Worm (Caenorhabditis elegans): ENCODE results near the gene txt-6.
A peak's percentile ranks its signal among the peaks of the same experiment; 100 is the strongest.
"Not testable (repeated sequence)": the region's sequence is repeated elsewhere in the genome, so short reads cannot be mapped to it uniquely, and the experiment has no call there.

Gene txt-6

ce11 chrV:4628517-4628930, 21.8 kb upstream of the txt-6 start, which contains the start of gene pmt-2:
TSS of gene pmt-2 (plus strand) at chrV:4628580.
- TF ChIP-seq W03F9.2 (tag; optimal IDR thresholded peaks at IDR 0.05) (no peak), him-1 (tag; optimal IDR thresholded peaks at IDR 0.05) (no peak), dao-5 (tag; optimal IDR thresholded peaks at IDR 0.05) (no peak)

ce11 chrV:4626344-4626743, 19.6 kb upstream of the txt-6 start:
- no peak for TF ChIP-seq dao-5 (tag; optimal IDR thresholded peaks at IDR 0.05)
- TF ChIP-seq W03F9.2 (tag; optimal IDR thresholded peaks at IDR 0.05) = no peak
- no peak for TF ChIP-seq him-1 (tag; optimal IDR thresholded peaks at IDR 0.05)

- TF ChIP-seq dao-5 (tag; optimal IDR thresholded peaks at IDR 0.05) (no peak), W03F9.2 (tag; optimal IDR thresholded peaks at IDR 0.05) (no peak), him-1 (tag; optimal IDR thresholded peaks at IDR 0.05) (no peak)
Measured at ce11 chrV:4624717-4625116, 18.0 kb upstream of the txt-6 start.

ce11 chrV:4623535-4623934, 16.8 kb upstream of the txt-6 start:
- no peak for TF ChIP-seq dao-5 (tag; optimal IDR thresholded peaks at IDR 0.05)
- TF ChIP-seq him-1 (tag; optimal IDR thresholded peaks at IDR 0.05) = no peak
- TF ChIP-seq W03F9.2 (tag; optimal IDR thresholded peaks at IDR 0.05) = no peak

ce11 chrV:4617260-4617659, 10.5 kb upstream of the txt-6 start, which contains the start of gene sumv-2:
TSS of gene sumv-2 (plus strand) at chrV:4617560.
- TF ChIP-seq dao-5 (tag; optimal IDR thresholded peaks at IDR 0.05) (no peak), him-1 (tag; optimal IDR thresholded peaks at IDR 0.05) (no peak), W03F9.2 (tag; optimal IDR thresholded peaks at IDR 0.05) (no peak)

ce11 chrV:4615802-4616201, 9.1 kb upstream of the txt-6 start, which contains the start of the genes Y61A9LA.10 and F54D11.4:
TSS of gene Y61A9LA.10 (minus strand) at chrV:4615817.
TSS of gene F54D11.4 (plus strand) at chrV:4616151.
- no peak for TF ChIP-seq him-1 (tag; optimal IDR thresholded peaks at IDR 0.05)
- TF ChIP-seq W03F9.2 (tag; optimal IDR thresholded peaks at IDR 0.05) = peak; percentile 88

- TF ChIP-seq him-1 (tag; optimal IDR thresholded peaks at IDR 0.05) (no peak), dao-5 (tag; optimal IDR thresholded peaks at IDR 0.05) (no peak), W03F9.2 (tag; optimal IDR thresholded peaks at IDR 0.05) (no peak)
Measured at ce11 chrV:4599225-4599624, 7.5 kb downstream of the txt-6 start.

- TF ChIP-seq him-1 (tag; optimal IDR thresholded peaks at IDR 0.05) (no peak), W03F9.2 (tag; optimal IDR thresholded peaks at IDR 0.05) (no peak), dao-5 (tag; optimal IDR thresholded peaks at IDR 0.05) (no peak)
Measured at ce11 chrV:4598489-4598888, 8.2 kb downstream of the txt-6 start.

ce11 chrV:4590791-4591190, 15.9 kb downstream of the txt-6 start:
- no peak for TF ChIP-seq him-1 (tag; optimal IDR thresholded peaks at IDR 0.05)
- TF ChIP-seq W03F9.2 (tag; optimal IDR thresholded peaks at IDR 0.05) = no peak
- no peak for TF ChIP-seq dao-5 (tag; optimal IDR thresholded peaks at IDR 0.05)

- TF ChIP-seq dao-5 (tag; optimal IDR thresholded peaks at IDR 0.05) = no peak
- TF ChIP-seq W03F9.2 (tag; optimal IDR thresholded peaks at IDR 0.05) = no peak
- no peak for TF ChIP-seq him-1 (tag; optimal IDR thresholded peaks at IDR 0.05)
Measured at ce11 chrV:4585009-4585408, 21.7 kb downstream of the txt-6 start, which contains the start of gene Y61A9LA.1. TSS of gene Y61A9LA.1 (plus strand) at chrV:4585309.

- no peak for TF ChIP-seq him-1 (tag; optimal IDR thresholded peaks at IDR 0.05)
- TF ChIP-seq W03F9.2 (tag; optimal IDR thresholded peaks at IDR 0.05) = no peak
- no peak for TF ChIP-seq dao-5 (tag; optimal IDR thresholded peaks at IDR 0.05)
Measured at ce11 chrV:4580594-4580993, 26.1 kb downstream of the txt-6 start.

- TF ChIP-seq W03F9.2 (tag; optimal IDR thresholded peaks at IDR 0.05) (no peak), him-1 (tag; optimal IDR thresholded peaks at IDR 0.05) (no peak), dao-5 (tag; optimal IDR thresholded peaks at IDR 0.05) (no peak)
Measured at ce11 chrV:4575458-4575857, 31.3 kb downstream of the txt-6 start.

ce11 chrV:4573824-4574223, 32.9 kb downstream of the txt-6 start, which contains the start of gene hpo-39:
TSS of gene hpo-39 (minus strand) at chrV:4573924.
- TF ChIP-seq W03F9.2, dao-5, him-1 (tag; optimal IDR thresholded peaks at IDR 0.05): not testable (repeated sequence)

- TF ChIP-seq W03F9.2 (tag; optimal IDR thresholded peaks at IDR 0.05) = no peak
- no peak for TF ChIP-seq dao-5 (tag; optimal IDR thresholded peaks at IDR 0.05)
- TF ChIP-seq him-1 (tag; optimal IDR thresholded peaks at IDR 0.05) = no peak
Measured at ce11 chrV:4571997-4572396, 34.7 kb downstream of the txt-6 start.

ce11 chrV:4570833-4571232, 35.9 kb downstream of the txt-6 start, which contains the start of gene Y61A9LA.3:
TSS of gene Y61A9LA.3 (plus strand) at chrV:4571133.
- TF ChIP-seq dao-5 (tag; optimal IDR thresholded peaks at IDR 0.05) (no peak), him-1 (tag; optimal IDR thresholded peaks at IDR 0.05) (no peak), W03F9.2 (tag; optimal IDR thresholded peaks at IDR 0.05) (no peak)
